Fruit fly (Drosophila melanogaster) whole organism, embryonic: ENCODE measurements around the gene Ptth.

Experiments
- Bteb2 ChIP-seq: fragments of 200-800 bp; sonication (Bioruptor generic); optimal IDR thresholded peaks from 2 replicates; lab custom pipeline; 2016; ENCODE audit warnings: missing biosample characterization, missing genetic modification characterization
- CG12104 ChIP-seq: fragments of 200-800 bp; sonication (Bioruptor generic); optimal IDR thresholded peaks from 3 replicates; lab custom pipeline; 2016; ENCODE audit warnings: missing biosample characterization, missing genetic modification characterization
- CG12744 ChIP-seq: fragments of 200-800 bp; sonication (Bioruptor generic); optimal IDR thresholded peaks from 2 replicates; lab custom pipeline; 2016; ENCODE audit warnings: missing biosample characterization, missing genetic modification characterization
- CG12769 ChIP-seq: fragments of 200-800 bp; sonication (Bioruptor generic); optimal IDR thresholded peaks from 2 replicates; lab custom pipeline; 2019; ENCODE audit warnings: missing biosample characterization, mild to moderate bottlenecking, missing genetic modification characterization, moderate library complexity
- CG14710 ChIP-seq: fragments of 200-800 bp; sonication (Bioruptor generic); optimal IDR thresholded peaks from 3 replicates; lab custom pipeline; 2019; ENCODE audit warnings: missing biosample characterization, mild to moderate bottlenecking, missing genetic modification characterization, moderate library complexity
- CG14860 ChIP-seq: fragments of 200-800 bp; sonication (Bioruptor generic); IDR thresholded peaks from 3 replicates; pipeline ENCODE4 v1.3.6; 2022; ENCODE audit warnings: missing biosample characterization, missing genetic modification characterization; ENCODE audit not compliant: partially characterized antibody
- CG15073 ChIP-seq: fragments of 200-800 bp; sonication (Bioruptor generic); optimal IDR thresholded peaks from 2 replicates; lab custom pipeline; 2016; ENCODE audit warnings: missing biosample characterization, missing genetic modification characterization
- CG16779 ChIP-seq: fragments of 200-800 bp; sonication (Bioruptor generic); IDR thresholded peaks from 2 replicates; pipeline ENCODE4 v1.3.6; 2022; ENCODE audit warnings: missing biosample characterization, missing genetic modification characterization
- CG17186 ChIP-seq: fragments of 200-800 bp; sonication (Bioruptor generic); optimal IDR thresholded peaks from 3 replicates; lab custom pipeline; 2017; ENCODE audit warnings: missing biosample characterization, missing genetic modification reagents, missing genetic modification characterization
- CG17361 ChIP-seq: fragments of 200-800 bp; sonication (Bioruptor generic); IDR thresholded peaks from 3 replicates; pipeline ENCODE4 v1.3.6; 2022; ENCODE audit warnings: missing biosample characterization, missing genetic modification characterization
- CG17612 ChIP-seq: fragments of 200-800 bp; sonication (Bioruptor generic); IDR thresholded peaks from 2 replicates; pipeline ENCODE4 v1.3.6; 2022; ENCODE audit warnings: missing biosample characterization, missing genetic modification characterization
- CG17829 ChIP-seq: fragments of 200-800 bp; optimal IDR thresholded peaks from 2 replicates; lab custom pipeline; 2019; ENCODE audit warnings: missing biosample characterization, mild to moderate bottlenecking, missing genetic modification characterization, moderate library complexity
- CG18476 ChIP-seq: fragments of 200-800 bp; sonication (Bioruptor generic); optimal IDR thresholded peaks from 2 replicates; lab custom pipeline; 2016; ENCODE audit warnings: missing biosample characterization, mild to moderate bottlenecking, missing genetic modification characterization
- CG18764 ChIP-seq: fragments of 200-800 bp; sonication (Bioruptor generic); optimal IDR thresholded peaks from 3 replicates; lab custom pipeline; 2016; ENCODE audit warnings: missing biosample characterization, missing genetic modification characterization
- CG2202 ChIP-seq: fragments of 200-800 bp; sonication (Bioruptor generic); optimal IDR thresholded peaks from 2 replicates; lab custom pipeline; 2018; ENCODE audit warnings: missing biosample characterization, mild to moderate bottlenecking, missing genetic modification characterization
- CG5953 ChIP-seq: fragments of 200-800 bp; sonication (Bioruptor generic); IDR thresholded peaks from 2 replicates; pipeline ENCODE4 v1.3.6; 2022; ENCODE audit warnings: missing biosample characterization, missing genetic modification characterization
- CG6791 ChIP-seq: fragments of 200-800 bp; sonication (Bioruptor generic); IDR thresholded peaks from 3 replicates; pipeline ENCODE4 v1.3.6; 2022; ENCODE audit warnings: missing biosample characterization, missing genetic modification characterization; ENCODE audit not compliant: partially characterized antibody
- CG8388 ChIP-seq: fragments of 200-800 bp; sonication (Bioruptor generic); optimal IDR thresholded peaks from 2 replicates; lab custom pipeline; 2019; ENCODE audit warnings: missing biosample characterization, mild to moderate bottlenecking, missing genetic modification characterization, moderate library complexity
- Eip74EF ChIP-seq, 2 experiments: fragments of 200-800 bp in 1 of 2; fragments of >200 bp in 1 of 2; sonication (Bioruptor generic) in 1 of 2; optimal IDR thresholded peaks; 2 replicates each; lab custom pipeline; 2017 to 2019; ENCODE audit warnings: missing biosample characterization in 2 of 2, missing genetic modification characterization in 2 of 2, mild to moderate bottlenecking in 1 of 2, moderate library complexity in 1 of 2
- Hmx ChIP-seq: fragments of 200-800 bp; sonication (Bioruptor generic); optimal IDR thresholded peaks from 2 replicates; lab custom pipeline; 2016; ENCODE audit warnings: missing biosample characterization, missing genetic modification characterization
- Kr ChIP-seq: fragments of 200-800 bp; sonication (Bioruptor generic); optimal IDR thresholded peaks from 2 replicates; lab custom pipeline; 2017; ENCODE audit warnings: missing biosample characterization, mild to moderate bottlenecking, missing genetic modification characterization
- Mad ChIP-seq: fragments of 200-800 bp; sonication (Bioruptor generic); optimal IDR thresholded peaks from 2 replicates; lab custom pipeline; 2016; ENCODE audit warnings: missing biosample characterization, missing genetic modification characterization
- Nf-YA ChIP-seq: fragments of 200-800 bp; sonication (Bioruptor generic); IDR thresholded peaks from 2 replicates; pipeline ENCODE4 v1.3.6; 2022; ENCODE audit warnings: missing biosample characterization, missing genetic modification characterization
- Nf-YB ChIP-seq: fragments of 200-800 bp; sonication (Bioruptor generic); optimal IDR thresholded peaks from 3 replicates; lab custom pipeline; 2019; ENCODE audit warnings: missing biosample characterization, mild to moderate bottlenecking, missing genetic modification characterization, moderate library complexity
- Oaz ChIP-seq: fragments of 200-800 bp; sonication (Bioruptor generic); IDR thresholded peaks from 2 replicates; pipeline ENCODE4 v1.3.6; 2022; ENCODE audit warnings: missing biosample characterization, missing genetic modification characterization
- Sin3A ChIP-seq: fragments of >200 bp; optimal IDR thresholded peaks from 2 replicates; lab custom pipeline; 2018
- Six4 ChIP-seq: fragments of 200-800 bp; sonication (Bioruptor generic); optimal IDR thresholded peaks from 2 replicates; lab custom pipeline; 2016; ENCODE audit warnings: missing biosample characterization, missing genetic modification characterization
- TFAM ChIP-seq: fragments of 200-800 bp; sonication (Bioruptor generic); optimal IDR thresholded peaks from 2 replicates; lab custom pipeline; 2017; ENCODE audit warnings: missing biosample characterization, missing genetic modification characterization, inconsistent platforms
- Taf1 ChIP-seq: fragments of 200-800 bp; sonication (Bioruptor generic); IDR thresholded peaks from 2 replicates; pipeline ENCODE4 v1.3.6; 2022; ENCODE audit warnings: missing biosample characterization, missing genetic modification characterization
- Tbp ChIP-seq: fragments of >200 bp; optimal IDR thresholded peaks from 2 replicates; lab custom pipeline; 2018; ENCODE audit warnings: missing biosample characterization, missing genetic modification characterization
- Vsx1 ChIP-seq: fragments of 200-800 bp; sonication (Bioruptor generic); optimal IDR thresholded peaks from 2 replicates; lab custom pipeline; 2017; ENCODE audit warnings: missing biosample characterization, mild to moderate bottlenecking, missing genetic modification characterization, missing genetic modification reagents
- btn ChIP-seq: fragments of 200-800 bp; sonication (Bioruptor generic); optimal IDR thresholded peaks from 2 replicates; lab custom pipeline; 2016; ENCODE audit warnings: missing biosample characterization, missing genetic modification characterization
- cas ChIP-seq: fragments of 200-800 bp; sonication (Bioruptor generic); IDR thresholded peaks from 2 replicates; pipeline ENCODE4 v1.3.6; 2022; ENCODE audit warnings: missing biosample characterization, missing genetic modification characterization
- corto ChIP-seq: fragments of 200-800 bp; sonication (Bioruptor generic); optimal IDR thresholded peaks from 2 replicates; lab custom pipeline; 2016; ENCODE audit warnings: missing biosample characterization, mild to moderate bottlenecking, missing genetic modification characterization, moderate library complexity
- dan ChIP-seq: fragments of 200-800 bp; sonication (Bioruptor generic); IDR thresholded peaks from 2 replicates; pipeline ENCODE4 v1.3.6; 2022; ENCODE audit warnings: missing biosample characterization, missing genetic modification characterization
- dimm ChIP-seq: fragments of 200-800 bp; sonication (Bioruptor generic); IDR thresholded peaks from 2 replicates; pipeline ENCODE4 v1.3.6; 2022; ENCODE audit warnings: missing biosample characterization, missing genetic modification characterization
- dmrt11E ChIP-seq: fragments of 200-800 bp; sonication (Bioruptor generic); optimal IDR thresholded peaks from 3 replicates; lab custom pipeline; 2018; ENCODE audit warnings: missing biosample characterization, mild to moderate bottlenecking, missing genetic modification characterization, moderate library complexity
- dysf ChIP-seq: fragments of 200-800 bp; sonication (Bioruptor generic); IDR thresholded peaks from 3 replicates; pipeline ENCODE4 v1.3.6; 2022; ENCODE audit warnings: missing biosample characterization, missing genetic modification characterization
- eyg ChIP-seq: fragments of 200-800 bp; sonication (Bioruptor generic); optimal IDR thresholded peaks from 3 replicates; lab custom pipeline; 2016; ENCODE audit warnings: missing biosample characterization, missing genetic modification characterization
- fd102C ChIP-seq: fragments of 200-800 bp; sonication (Bioruptor generic); optimal IDR thresholded peaks from 2 replicates; lab custom pipeline; 2018; ENCODE audit warnings: missing biosample characterization, mild to moderate bottlenecking, missing genetic modification characterization, moderate library complexity
- fd64A ChIP-seq: fragments of 200-800 bp; sonication (Bioruptor generic); optimal IDR thresholded peaks from 3 replicates; lab custom pipeline; 2018; ENCODE audit warnings: missing biosample characterization, mild to moderate bottlenecking, missing genetic modification characterization
- hth ChIP-seq: fragments of >200 bp; optimal IDR thresholded peaks from 2 replicates; lab custom pipeline; 2017; ENCODE audit warnings: inconsistent platforms
- prd ChIP-seq, 3 experiments: fragments of >200 bp in 2 of 3; fragments of 200-800 bp in 1 of 3; sonication (Bioruptor generic) in 1 of 3; optimal IDR thresholded peaks in 2 of 3; IDR thresholded peaks in 1 of 3; 2 replicates in 2 of 3; 3 replicates in 1 of 3; pipeline versions ENCODE4 v1.3.6 to Lab custom; 2017 to 2022; ENCODE audit warnings: missing biosample characterization in 1 of 3, missing genetic modification characterization in 1 of 3
- seq ChIP-seq: fragments of 200-800 bp; sonication (Bioruptor generic); IDR thresholded peaks from 2 replicates; pipeline ENCODE4 v1.3.6; 2022; ENCODE audit warnings: missing biosample characterization, missing genetic modification characterization
- sima ChIP-seq: fragments of 200-800 bp; sonication (Bioruptor generic); optimal IDR thresholded peaks from 2 replicates; lab custom pipeline; 2016; ENCODE audit warnings: missing biosample characterization, missing genetic modification characterization
- so ChIP-seq: fragments of 200-800 bp; sonication (Bioruptor generic); IDR thresholded peaks from 3 replicates; pipeline ENCODE4 v1.3.6; 2022; ENCODE audit warnings: missing biosample characterization, missing genetic modification characterization
- tio ChIP-seq: fragments of 200-800 bp; sonication (Bioruptor generic); optimal IDR thresholded peaks from 2 replicates; lab custom pipeline; 2017; ENCODE audit warnings: missing biosample characterization, missing genetic modification characterization, inconsistent platforms
- zen ChIP-seq: fragments of 200-800 bp; sonication (Bioruptor generic); optimal IDR thresholded peaks from 3 replicates; lab custom pipeline; 2018; ENCODE audit warnings: missing biosample characterization, mild to moderate bottlenecking, missing genetic modification characterization, moderate library complexity
- zen2 ChIP-seq: fragments of 200-800 bp; sonication (Bioruptor generic); IDR thresholded peaks from 3 replicates; pipeline ENCODE4 v1.3.6; 2022; ENCODE audit warnings: missing biosample characterization, missing genetic modification characterization; ENCODE audit not compliant: partially characterized antibody
- zf30C ChIP-seq: fragments of 200-800 bp; sonication (Bioruptor generic); optimal IDR thresholded peaks from 3 replicates; lab custom pipeline; 2018; ENCODE audit warnings: missing biosample characterization, mild to moderate bottlenecking, missing genetic modification characterization

The Ptth gene

DNA sequence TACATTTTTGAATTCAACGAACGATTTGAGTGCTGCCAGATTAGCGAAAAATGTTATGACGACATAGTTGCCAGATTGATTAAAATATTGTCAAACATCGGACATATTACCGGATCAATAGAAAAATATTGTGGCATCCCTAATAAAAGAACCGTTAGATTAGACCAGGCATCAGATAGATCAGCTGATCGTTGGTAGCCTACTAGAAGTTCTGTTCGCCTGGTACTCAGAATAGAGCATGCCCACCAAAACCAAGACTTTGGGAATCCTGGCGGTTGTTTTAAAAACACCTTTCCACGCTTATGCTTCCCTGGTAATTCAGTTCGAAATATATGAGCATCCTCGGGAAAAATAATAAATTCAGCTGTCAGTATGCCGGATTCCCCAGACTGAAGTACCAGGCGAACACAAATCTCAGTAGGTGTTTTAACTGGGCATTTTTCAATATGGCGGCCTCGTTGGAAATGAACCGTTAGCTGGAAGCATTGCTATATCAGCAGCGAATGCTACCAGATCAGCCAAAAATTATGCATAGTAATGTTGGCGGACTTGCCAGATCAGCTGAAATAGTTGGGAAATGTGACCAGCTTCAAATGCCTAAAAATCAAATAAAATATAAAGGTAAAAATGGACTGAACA is 36.0 kb downstream of the Ptth start (continued):
- peak in 1 of 2 experiments; percentile 54 for TF ChIP-seq Eip74EF (GFP tag; optimal IDR thresholded peaks at IDR 0.05; lab: Kevin White, UChicago)
- no peak for TF ChIP-seq CG17186 (GFP tag; lab: Kevin White, UChicago)
- TF ChIP-seq Sin3A (lab: Kevin White, UChicago), result peak; percentile 21
- no peak for TF ChIP-seq Taf1 (GFP tag; lab: Robert Waterston, UW)
- TF ChIP-seq CG14860 (GFP tag; lab: Robert Waterston, UW), result peak; percentile 62; the same call in 2 of the 3 replicates
- no peak for TF ChIP-seq eyg
- TF ChIP-seq Six4 (GFP tag; lab: Kevin White, UChicago), result no peak
- TF ChIP-seq Hmx, result no peak
- no peak for TF ChIP-seq Vsx1 (GFP tag; lab: Kevin White, UChicago)
- TF ChIP-seq sima (GFP tag; lab: Kevin White, UChicago), result no peak
- no peak for TF ChIP-seq Bteb2 (GFP tag; lab: Kevin White, UChicago)
- no peak for TF ChIP-seq hth (lab: Kevin White, UChicago)
- TF ChIP-seq so (GFP tag; lab: Robert Waterston, UW), result peak; percentile 51; the same call in 1 of the 3 replicates
- TF ChIP-seq Kr (GFP tag; lab: Kevin White, UChicago), result no peak
- no peak for TF ChIP-seq dan (GFP tag; lab: Robert Waterston, UW)
- TF ChIP-seq CG14710 (tag; lab: Kevin White, UChicago), result peak; percentile 57
- TF ChIP-seq CG12769, result peak; percentile 94
- TF ChIP-seq CG16779 (GFP tag; lab: Robert Waterston, UW), result no peak
- peak; percentile 43 for TF ChIP-seq Nf-YB (GFP tag; lab: Kevin White, UChicago)
- no peak for TF ChIP-seq btn (GFP tag; lab: Kevin White, UChicago)
- no peak for TF ChIP-seq Tbp (GFP tag; lab: Kevin White, UChicago)
- no peak for TF ChIP-seq TFAM (GFP tag; lab: Kevin White, UChicago)
- TF ChIP-seq dimm, result no peak
- no peak for TF ChIP-seq CG18476 (GFP tag; lab: Kevin White, UChicago)
- TF ChIP-seq dmrt11E, result no peak
- no peak for TF ChIP-seq CG2202 (tag; lab: Kevin White, UChicago)
- no peak for TF ChIP-seq CG17612 (GFP tag; lab: Robert Waterston, UW)
- TF ChIP-seq tio (GFP tag; lab: Kevin White, UChicago), result no peak
- no peak for TF ChIP-seq corto (GFP tag; lab: Kevin White, UChicago)
- TF ChIP-seq zen2 (GFP tag; lab: Robert Waterston, UW), result peak; percentile 75; the same call in 2 of the 3 replicates
- TF ChIP-seq CG6791 (GFP tag; lab: Robert Waterston, UW), result peak; percentile 71
- no peak for TF ChIP-seq fd102C (GFP tag; lab: Kevin White, UChicago)
- TF ChIP-seq CG12104 (GFP tag; lab: Kevin White, UChicago), result no peak
- no peak for TF ChIP-seq CG5953 (GFP tag; lab: Robert Waterston, UW)
- TF ChIP-seq zf30C (GFP tag; lab: Kevin White, UChicago), result peak; percentile 56
- TF ChIP-seq seq (GFP tag; lab: Robert Waterston, UW), result no peak
- TF ChIP-seq Mad (GFP tag; lab: Kevin White, UChicago), result no peak
- no peak for TF ChIP-seq prd (optimal IDR thresholded peaks at IDR 0.05; lab: Kevin White, UChicago)
- TF ChIP-seq prd (GFP tag; IDR thresholded peaks at IDR 0.05; lab: Robert Waterston, UW), result no peak
- TF ChIP-seq CG18764, result no peak
- no peak for TF ChIP-seq CG8388 (GFP tag; lab: Kevin White, UChicago)
- no peak for TF ChIP-seq Nf-YA (GFP tag; lab: Robert Waterston, UW)
- 0 out of 3 replicates have a peak, but pooled peaks have one; percentile 25 for TF ChIP-seq dysf (GFP tag; lab: Robert Waterston, UW)
- no peak for TF ChIP-seq CG12744 (GFP tag; lab: Kevin White, UChicago)
- peak; percentile 17 for TF ChIP-seq CG17829 (tag; lab: Kevin White, UChicago)
- no peak for TF ChIP-seq CG15073
- no peak for TF ChIP-seq cas
- TF ChIP-seq fd64A (GFP tag; lab: Kevin White, UChicago), result no peak
- no peak for TF ChIP-seq Oaz (GFP tag; lab: Robert Waterston, UW)
- peak; percentile 47; the same call in 2 of the 3 replicates for TF ChIP-seq CG17361 (GFP tag; lab: Robert Waterston, UW)
- no peak for TF ChIP-seq zen (tag; lab: Kevin White, UChicago)
